Fruit fly (Drosophila melanogaster) whole organism, wandering third instar larva: Measurements from ENCODE around the gene Taf1.

Experiments used
- Abd-B ChIP-seq: fragments of >200 bp; optimal IDR thresholded peaks from 2 replicates; lab custom pipeline; 2017; ENCODE audit warnings: missing biosample characterization, missing genetic modification characterization
- CG32264 ChIP-seq: fragments of 200-800 bp; sonication (Bioruptor generic); optimal IDR thresholded peaks from 2 replicates; lab custom pipeline; 2016; ENCODE audit warnings: missing biosample characterization, missing genetic modification characterization
- CG9705 ChIP-seq: fragments of 200-800 bp; sonication (Bioruptor generic); optimal IDR thresholded peaks from 2 replicates; lab custom pipeline; 2018; ENCODE audit warnings: missing biosample characterization, mild to moderate bottlenecking, missing genetic modification characterization
- CrebA ChIP-seq: fragments of 200-800 bp; sonication (Bioruptor generic); optimal IDR thresholded peaks from 2 replicates; lab custom pipeline; 2016; ENCODE audit warnings: missing biosample characterization, mild to moderate bottlenecking, missing genetic modification characterization, borderline replicate concordance
- Dfd ChIP-seq: fragments of >200 bp; optimal IDR thresholded peaks from 2 replicates; lab custom pipeline; 2017; ENCODE audit warnings: missing biosample characterization, missing genetic modification characterization
- Dif ChIP-seq: fragments of 200-275, 200-300 bp; sonication (Bioruptor generic); optimal IDR thresholded peaks from 2 replicates; lab custom pipeline; 2018; ENCODE audit warnings: missing biosample characterization, missing genetic modification characterization; ENCODE audit not compliant: partially characterized antibody
- GATAd ChIP-seq: sonication (Bioruptor generic); optimal IDR thresholded peaks from 2 replicates; lab custom pipeline; 2016; ENCODE audit warnings: missing biosample characterization, missing genetic modification characterization
- Hnf4 ChIP-seq: fragments of 200-800 bp; sonication (Bioruptor generic); optimal IDR thresholded peaks from 2 replicates; lab custom pipeline; 2016; ENCODE audit warnings: missing biosample characterization, mild to moderate bottlenecking, missing genetic modification characterization
- Hr83 ChIP-seq: fragments of 200-300 bp; sonication (Bioruptor generic); optimal IDR thresholded peaks from 2 replicates; lab custom pipeline; 2016; ENCODE audit warnings: missing biosample characterization, mild to moderate bottlenecking, missing genetic modification characterization, moderate library complexity; ENCODE audit not compliant: poor library complexity, severe bottlenecking
- Jra ChIP-seq: sonication (Bioruptor generic); optimal IDR thresholded peaks from 2 replicates; lab custom pipeline; 2016; ENCODE audit warnings: missing biosample characterization, missing genetic modification characterization
- Mio ChIP-seq: sonication (Bioruptor generic); optimal IDR thresholded peaks from 2 replicates; lab custom pipeline; 2016; ENCODE audit warnings: missing biosample characterization, missing genetic modification characterization
- Myc ChIP-seq: fragments of >200 bp; optimal IDR thresholded peaks from 2 replicates; lab custom pipeline; 2017
- N ChIP-seq: fragments of >200 bp; optimal IDR thresholded peaks from 2 replicates; lab custom pipeline; 2018; ENCODE audit warnings: missing biosample characterization, missing external identifiers, missing genetic modification characterization
- OdsH ChIP-seq: fragments of 200-800 bp; sonication (Bioruptor generic); optimal IDR thresholded peaks from 2 replicates; lab custom pipeline; 2016; ENCODE audit warnings: missing biosample characterization, mild to moderate bottlenecking, missing genetic modification characterization
- Rel ChIP-seq, 2 experiments: fragments of 200-800 bp; sonication (Bioruptor generic) in 1 of 2; optimal IDR thresholded peaks; 2 replicates in 1 of 2; 3 replicates in 1 of 2; lab custom pipeline; 2016 to 2019; ENCODE audit warnings: mild to moderate bottlenecking in 2 of 2, missing biosample characterization in 2 of 2, missing genetic modification characterization in 2 of 2, moderate library complexity in 1 of 2
- Sp1 ChIP-seq: fragments of 200-800 bp; sonication (Bioruptor generic); optimal IDR thresholded peaks from 3 replicates; lab custom pipeline; 2019; ENCODE audit warnings: missing biosample characterization, mild to moderate bottlenecking, missing genetic modification characterization, moderate library complexity
- br ChIP-seq: fragments of 200-800 bp; sonication (Bioruptor generic); optimal IDR thresholded peaks from 2 replicates; lab custom pipeline; 2016; ENCODE audit warnings: missing biosample characterization, missing genetic modification characterization
- brk ChIP-seq: fragments of 200-800 bp; sonication (Bioruptor generic); optimal IDR thresholded peaks from 2 replicates; lab custom pipeline; 2016; ENCODE audit warnings: missing biosample characterization, mild to moderate bottlenecking, missing genetic modification characterization
- dl ChIP-seq, 2 experiments: fragments of 175-275, 200-275 bp in 1 of 2; fragments of 200-275 bp in 1 of 2; sonication (Bioruptor generic); optimal IDR thresholded peaks; lab custom pipeline; 2018; ENCODE audit warnings: mild to moderate bottlenecking in 2 of 2, missing biosample characterization in 2 of 2, missing genetic modification characterization in 2 of 2, moderate library complexity in 2 of 2; ENCODE audit not compliant: partially characterized antibody in 2 of 2, insufficient read depth in 1 of 2
- dmrt93B ChIP-seq: fragments of 200-800 bp; sonication (Bioruptor generic); optimal IDR thresholded peaks from 2 replicates; lab custom pipeline; 2018; ENCODE audit warnings: missing biosample characterization, mild to moderate bottlenecking, missing genetic modification characterization
- dsf ChIP-seq: sonication (Bioruptor generic); optimal IDR thresholded peaks from 2 replicates; lab custom pipeline; 2016; ENCODE audit warnings: missing biosample characterization, missing genetic modification characterization, borderline replicate concordance
- ey ChIP-seq: fragments of 200-800 bp; sonication (Bioruptor generic); optimal IDR thresholded peaks from 2 replicates; lab custom pipeline; 2016; ENCODE audit warnings: missing biosample characterization, missing genetic modification characterization
- foxo ChIP-seq, 2 experiments: fragments of 200-800 bp; sonication (Bioruptor generic); optimal IDR thresholded peaks; 2 replicates in 1 of 2; 3 replicates in 1 of 2; lab custom pipeline; 2016 to 2017; ENCODE audit warnings: missing biosample characterization in 2 of 2, missing genetic modification characterization in 2 of 2
- h ChIP-seq: fragments of 200-800 bp; sonication (Bioruptor generic); optimal IDR thresholded peaks from 3 replicates; lab custom pipeline; 2016; ENCODE audit warnings: missing biosample characterization, mild to moderate bottlenecking, missing genetic modification characterization
- lola ChIP-seq: fragments of >200 bp; optimal IDR thresholded peaks from 2 replicates; lab custom pipeline; 2017; ENCODE audit warnings: missing biosample characterization, missing genetic modification characterization
- pan ChIP-seq: fragments of >200 bp; optimal IDR thresholded peaks from 2 replicates; lab custom pipeline; 2017
- psq ChIP-seq: fragments of 200-800 bp; sonication (Bioruptor generic); optimal IDR thresholded peaks from 3 replicates; lab custom pipeline; 2017; ENCODE audit warnings: missing biosample characterization, mild to moderate bottlenecking, missing genetic modification characterization, moderate library complexity
- rgr ChIP-seq: fragments of 200-800 bp; sonication (Bioruptor generic); optimal IDR thresholded peaks from 3 replicates; lab custom pipeline; 2016; ENCODE audit warnings: missing biosample characterization, mild to moderate bottlenecking, missing genetic modification characterization
- sage ChIP-seq: fragments of 200-800 bp; sonication (Bioruptor generic); optimal IDR thresholded peaks from 2 replicates; lab custom pipeline; 2016; ENCODE audit warnings: missing biosample characterization, mild to moderate bottlenecking, missing genetic modification characterization
- sv ChIP-seq: fragments of 200-800 bp; sonication (Bioruptor generic); optimal IDR thresholded peaks from 3 replicates; lab custom pipeline; 2016; ENCODE audit warnings: missing biosample characterization, missing genetic modification characterization

Taf1 gene

dm6 chr3R:6684145-6684544 lies 37.5 kb downstream of the Taf1 start, which contains the start of gene Edg84A:
TSS of gene Edg84A (plus strand) at chr3R:6684445.
- TF ChIP-seq Dif (GFP tag; lab: Kevin White, UChicago) (no peak), dmrt93B (no peak), Mio (GFP tag; lab: Kevin White, UChicago) (no peak), Hnf4 (GFP tag; lab: Kevin White, UChicago) (no peak), CG9705 (GFP tag; lab: Kevin White, UChicago) (no peak), lola (GFP tag; lab: Kevin White, UChicago) (no peak), psq (no peak), CG32264 (GFP tag; lab: Kevin White, UChicago) (no peak), dsf (GFP tag; lab: Kevin White, UChicago) (no peak), Dfd (GFP tag; lab: Kevin White, UChicago) (no peak), ey (GFP tag; lab: Kevin White, UChicago) (no peak), Jra (GFP tag; lab: Kevin White, UChicago) (no peak), rgr (GFP tag; lab: Kevin White, UChicago) (no peak), Abd-B (GFP tag; lab: Kevin White, UChicago) (no peak), h (no peak), brk (no peak)

- TF ChIP-seq Sp1: no peak
- no peak for TF ChIP-seq Abd-B (GFP tag; lab: Kevin White, UChicago)
- no peak for TF ChIP-seq Hr83
- TF ChIP-seq dmrt93B: no peak
- no peak for TF ChIP-seq Hnf4 (GFP tag; lab: Kevin White, UChicago)
- no peak for TF ChIP-seq dl (GFP tag; optimal IDR thresholded peaks at IDR 0.05; lab: Kevin White, UChicago; ENCODE audit: insufficient read depth in 1 of 2, partially characterized antibody in 2 of 2)
- TF ChIP-seq CG32264 (GFP tag; lab: Kevin White, UChicago): no peak
- TF ChIP-seq foxo (GFP tag; optimal IDR thresholded peaks at IDR 0.05; lab: Kevin White, UChicago): no peak
- no peak for TF ChIP-seq sage (GFP tag; lab: Kevin White, UChicago)
- no peak for TF ChIP-seq lola (GFP tag; lab: Kevin White, UChicago)
- TF ChIP-seq Rel (GFP tag; optimal IDR thresholded peaks at IDR 0.05; lab: Kevin White, UChicago): no peak
- TF ChIP-seq Rel (tag; optimal IDR thresholded peaks at IDR 0.05; lab: Kevin White, UChicago): no peak
- TF ChIP-seq CG9705 (GFP tag; lab: Kevin White, UChicago): no peak
Observed at dm6 chr3R:6686428-6686827, 39.7 kb downstream of the Taf1 start, which contains the start of gene Ccp84Ag. TSS of gene Ccp84Ag (plus strand) at chr3R:6686728.

- TF ChIP-seq N (GFP tag; lab: Kevin White, UChicago) (no peak), Dfd (GFP tag; lab: Kevin White, UChicago) (peak; percentile 85), psq (no peak)
Observed at dm6 chr3R:6687219-6687618, 40.5 kb downstream of the Taf1 start.

DNA sequence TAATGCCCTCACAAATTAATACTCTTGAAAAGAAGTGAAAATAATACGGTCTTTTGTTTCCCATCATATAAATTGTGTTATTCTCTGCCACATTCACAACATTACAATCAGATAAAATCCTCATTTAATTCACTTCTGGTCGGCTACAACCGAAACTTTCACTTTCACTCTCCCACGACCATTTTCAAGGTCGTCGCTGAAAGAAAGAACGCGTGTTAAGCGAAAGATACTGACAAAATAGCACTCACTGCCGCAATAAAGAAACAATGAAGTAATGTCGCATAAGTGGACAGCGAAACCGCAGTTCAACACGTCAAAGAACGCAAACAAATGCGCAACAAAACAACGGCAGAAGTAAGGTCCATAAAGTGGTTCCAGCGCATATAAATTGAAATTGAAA lies 41.5 kb downstream of the Taf1 start:
- no peak for TF ChIP-seq CrebA (GFP tag; lab: Kevin White, UChicago)
- TF ChIP-seq Myc (lab: Kevin White, UChicago): no peak
- TF ChIP-seq br (GFP tag; lab: Kevin White, UChicago): no peak
- TF ChIP-seq Dfd (GFP tag; lab: Kevin White, UChicago): no peak
- TF ChIP-seq ey (GFP tag; lab: Kevin White, UChicago): no peak
- TF ChIP-seq N (GFP tag; lab: Kevin White, UChicago): no peak
- TF ChIP-seq Abd-B (GFP tag; lab: Kevin White, UChicago): no peak
- no peak for TF ChIP-seq CG32264 (GFP tag; lab: Kevin White, UChicago)
- TF ChIP-seq brk: no peak
- TF ChIP-seq OdsH (GFP tag; lab: Kevin White, UChicago): no peak
- TF ChIP-seq rgr (GFP tag; lab: Kevin White, UChicago): no peak
- no peak for TF ChIP-seq Jra (GFP tag; lab: Kevin White, UChicago)
- no peak for TF ChIP-seq h
- no peak for TF ChIP-seq sage (GFP tag; lab: Kevin White, UChicago)
- TF ChIP-seq Hr83: no peak

dm6 chr3R:6690139-6690538 lies 43.5 kb downstream of the Taf1 start, which contains the start of gene Ccp84Af:
TSS of gene Ccp84Af (minus strand) at chr3R:6690239.
- TF ChIP-seq Dfd (GFP tag; lab: Kevin White, UChicago) (no peak), h (no peak), Rel (GFP tag; optimal IDR thresholded peaks at IDR 0.05; lab: Kevin White, UChicago) (no peak), Rel (tag; optimal IDR thresholded peaks at IDR 0.05; lab: Kevin White, UChicago) (no peak), foxo (GFP tag; optimal IDR thresholded peaks at IDR 0.05; lab: Kevin White, UChicago) (no peak), Jra (GFP tag; lab: Kevin White, UChicago) (no peak), GATAd (no peak), sv (GFP tag; lab: Kevin White, UChicago) (no peak), pan (no peak), Hnf4 (GFP tag; lab: Kevin White, UChicago) (no peak), dsf (GFP tag; lab: Kevin White, UChicago) (no peak), dl (GFP tag; optimal IDR thresholded peaks at IDR 0.05; lab: Kevin White, UChicago; ENCODE audit: insufficient read depth in 1 of 2, partially characterized antibody in 2 of 2) (no peak), ey (GFP tag; lab: Kevin White, UChicago) (no peak), N (GFP tag; lab: Kevin White, UChicago) (no peak), Hr83 (no peak), Mio (GFP tag; lab: Kevin White, UChicago) (no peak), rgr (GFP tag; lab: Kevin White, UChicago) (no peak), CrebA (GFP tag; lab: Kevin White, UChicago) (no peak), psq (no peak)
- TF ChIP-seq, all 38 proteins: peak for 0
